Worm (Caenorhabditis elegans) whole organism, L4 larva: ENCODE data around the gene ric-8.

ENCODE experiments used
- F26F4.8 ChIP-seq: fragments of 200-800 bp; sonication (Bioruptor generic); conservative IDR thresholded peaks from 2 replicates; pipeline ENCODE4 v1.3.6; 2022; ENCODE audit warnings: missing genetic modification characterization, missing compliant biosample characterization
- fos-1 ChIP-seq: fragments of 150-350 bp; optimal IDR thresholded peaks from 2 replicates; lab custom pipeline; 2014; ENCODE audit warnings: missing biosample characterization, missing genetic modification characterization
- nhr-102 ChIP-seq: sonication (generic microtip); optimal IDR thresholded peaks from 2 replicates; lab custom pipeline; 2016; ENCODE audit warnings: mild to moderate bottlenecking, missing genetic modification characterization, moderate library complexity, missing compliant biosample characterization
- unc-62 ChIP-seq, 3 experiments: fragments of 150-350 bp in 1 of 3; sonication (generic microtip); optimal IDR thresholded peaks in 2 of 3; peaks in 1 of 3; 1 replicate in 1 of 3; 2 replicates in 2 of 3; lab custom pipeline; 2014 to 2017; ENCODE audit warnings: missing biosample characterization in 3 of 3, missing genetic modification characterization in 3 of 3, missing genetic modification reagents in 3 of 3, missing genotype in 1 of 3

ce11 chrIV:2634992-2635391 lies 7.8 kb upstream of the ric-8 start:
- TF ChIP-seq F26F4.8 (GFP tag; lab: Robert Waterston, UW) (no peak), nhr-102 (tag; lab: Kevin White, UChicago) (no peak), unc-62 (GFP tag; optimal IDR thresholded peaks at IDR 0.05 in 1 of 2; lab: Kevin White, UChicago) (no peak), unc-62 (tag; optimal IDR thresholded peaks at IDR 0.05; lab: Kevin White, UChicago) (no peak), fos-1 (no peak)
